Worm (Caenorhabditis elegans) whole organism, L4 larva: Measurements from ENCODE around the gene F48E8.4.

Source experiments
- D1046.2 ChIP-seq: fragments of 200-800 bp; sonication (Bioruptor generic); IDR thresholded peaks from 2 replicates; pipeline ENCODE4 v1.3.6; 2022; ENCODE audit warnings: missing genetic modification characterization, missing compliant biosample characterization
- F26F4.8 ChIP-seq: fragments of 200-800 bp; sonication (Bioruptor generic); conservative IDR thresholded peaks from 2 replicates; pipeline ENCODE4 v1.3.6; 2022; ENCODE audit warnings: missing genetic modification characterization, missing compliant biosample characterization
- F49E8.2 ChIP-seq: sonication (generic microtip); optimal IDR thresholded peaks from 2 replicates; lab custom pipeline; 2016; ENCODE audit warnings: missing compliant biosample characterization, mild to moderate bottlenecking, missing genetic modification characterization, borderline replicate concordance
- R02D3.7 ChIP-seq: fragments of 150-350 bp; sonication (generic microtip); optimal IDR thresholded peaks from 3 replicates; lab custom pipeline; 2014; ENCODE audit warnings: missing biosample characterization, missing genetic modification characterization
- Y105C5A.15 ChIP-seq: fragments of 200-800 bp; sonication (Bioruptor generic); IDR thresholded peaks from 2 replicates; pipeline ENCODE4 v1.3.6; 2022; ENCODE audit warnings: missing genetic modification characterization, missing compliant biosample characterization
- Y48G9A.11 ChIP-seq: fragments of 200-800 bp; sonication (Bioruptor generic); IDR thresholded peaks from 2 replicates; pipeline ENCODE4 v1.3.6; 2022; ENCODE audit warnings: missing genetic modification reagents, missing genetic modification characterization, missing compliant biosample characterization
- Y5F2A.4 ChIP-seq: fragments of 200-800 bp; sonication (Bioruptor generic); optimal IDR thresholded peaks from 2 replicates; lab custom pipeline; 2018; ENCODE audit warnings: mild to moderate bottlenecking, missing genetic modification characterization, missing compliant biosample characterization
- aha-1 ChIP-seq: fragments of 150-350 bp; peaks from one replicate; lab custom pipeline; 2014; ENCODE audit warnings: missing biosample characterization, missing genetic modification characterization
- arid-1 ChIP-seq: fragments of 200-800 bp; sonication (Bioruptor generic); conservative IDR thresholded peaks from 2 replicates; pipeline ENCODE4 v1.3.6; 2022; ENCODE audit warnings: missing genetic modification reagents, missing genetic modification characterization, missing compliant biosample characterization
- attf-4 ChIP-seq: sonication (generic microtip); optimal IDR thresholded peaks from 3 replicates; lab custom pipeline; 2017; ENCODE audit warnings: missing biosample characterization, missing genetic modification characterization
- ceh-44 ChIP-seq: fragments of 200-800 bp; sonication (Bioruptor generic); IDR thresholded peaks from 2 replicates; pipeline ENCODE4 v1.3.6; 2022; ENCODE audit warnings: missing genetic modification reagents, missing genetic modification characterization, missing compliant biosample characterization
- ceh-62 ChIP-seq: sonication (generic microtip); optimal IDR thresholded peaks from 2 replicates; lab custom pipeline; 2017; ENCODE audit warnings: missing biosample characterization, missing genetic modification characterization
- cey-2 ChIP-seq: sonication (generic microtip); optimal IDR thresholded peaks from 3 replicates; lab custom pipeline; 2017; ENCODE audit warnings: missing genetic modification characterization, mild to moderate bottlenecking, missing compliant biosample characterization, antibody characterized with exemption, borderline replicate concordance; ENCODE audit not compliant: insufficient read depth
- ctbp-1 ChIP-seq: fragments of 200-800 bp; sonication (Bioruptor generic); IDR thresholded peaks from 2 replicates; pipeline ENCODE4 v1.3.6; 2022; ENCODE audit warnings: missing genetic modification reagents, missing genetic modification characterization, missing compliant biosample characterization
- daf-12 ChIP-seq: fragments of 150-350 bp; optimal IDR thresholded peaks from 2 replicates; lab custom pipeline; 2014; ENCODE audit warnings: missing biosample characterization, missing genetic modification reagents, missing genetic modification characterization
- daf-16 ChIP-seq, 3 experiments: sonication (generic microtip); optimal IDR thresholded peaks; 2 replicates each; lab custom pipeline; 2016 to 2017; ENCODE audit warnings: missing genetic modification characterization in 3 of 3, missing genetic modification reagents in 3 of 3, mild to moderate bottlenecking in 2 of 3, missing compliant biosample characterization in 2 of 3, missing biosample characterization in 1 of 3, moderate library complexity in 1 of 3
- daf-8 ChIP-seq: fragments of 200-800 bp; sonication (Bioruptor generic); IDR thresholded peaks from 2 replicates; pipeline ENCODE4 v1.3.6; 2022; ENCODE audit warnings: missing genetic modification characterization, missing compliant biosample characterization
- dmd-6 ChIP-seq: fragments of 200-800 bp; sonication (Bioruptor generic); IDR thresholded peaks from 2 replicates; pipeline ENCODE4 v1.3.6; 2022; ENCODE audit warnings: missing genetic modification reagents, missing genetic modification characterization, missing compliant biosample characterization
- dmd-8 ChIP-seq: fragments of 200-800 bp; sonication (Bioruptor generic); IDR thresholded peaks from 2 replicates; pipeline ENCODE4 v1.3.6; 2022; ENCODE audit warnings: missing genetic modification characterization, missing compliant biosample characterization
- dpl-1 ChIP-seq: fragments of 150-350 bp; optimal IDR thresholded peaks from 2 replicates; lab custom pipeline; 2014; ENCODE audit warnings: missing biosample characterization, missing genetic modification reagents, missing genetic modification characterization
- egl-27 ChIP-seq: sonication (generic microtip); optimal IDR thresholded peaks from 3 replicates; lab custom pipeline; 2017; ENCODE audit warnings: missing biosample characterization, missing genetic modification reagents, missing genetic modification characterization
- gei-8 ChIP-seq: fragments of 200-800 bp; sonication (Bioruptor generic); optimal IDR thresholded peaks from 2 replicates; lab custom pipeline; 2018; ENCODE audit warnings: mild to moderate bottlenecking, missing genetic modification characterization, missing compliant biosample characterization
- hlh-11 ChIP-seq: fragments of 200-800 bp; sonication (Bioruptor generic); optimal IDR thresholded peaks from 2 replicates; lab custom pipeline; 2018; ENCODE audit warnings: mild to moderate bottlenecking, missing genetic modification characterization, missing compliant biosample characterization
- hlh-30 ChIP-seq: sonication (generic microtip); optimal IDR thresholded peaks from 2 replicates; lab custom pipeline; 2017; ENCODE audit warnings: antibody characterized with exemption, mild to moderate bottlenecking, missing genetic modification characterization, missing compliant biosample characterization; ENCODE audit not compliant: insufficient read depth
- hmg-1.1 ChIP-seq: fragments of 200-800 bp; sonication (Bioruptor generic); IDR thresholded peaks from 2 replicates; pipeline ENCODE4 v1.3.6; 2022; ENCODE audit warnings: missing genetic modification reagents, missing genetic modification characterization, missing compliant biosample characterization
- jun-1 ChIP-seq: fragments of 150-350 bp; optimal IDR thresholded peaks from 2 replicates; lab custom pipeline; 2014; ENCODE audit warnings: missing biosample characterization, missing genetic modification reagents, missing genetic modification characterization
- lin-1 ChIP-seq: fragments of 200-800 bp; sonication (Bioruptor generic); IDR thresholded peaks from 2 replicates; pipeline ENCODE4 v1.3.6; 2022; ENCODE audit warnings: missing genetic modification reagents, missing genetic modification characterization, missing compliant biosample characterization
- lin-38 ChIP-seq: fragments of 200-800 bp; sonication (Bioruptor generic); IDR thresholded peaks from 2 replicates; pipeline ENCODE4 v1.3.6; 2022; ENCODE audit warnings: missing genetic modification reagents, missing genetic modification characterization, missing compliant biosample characterization
- lsy-2 ChIP-seq, 2 experiments: fragments of 150-350 bp in 1 of 2; sonication (generic microtip) in 1 of 2; optimal IDR thresholded peaks; 2 replicates each; lab custom pipeline; 2014 to 2017; ENCODE audit warnings: missing biosample characterization in 2 of 2, missing genetic modification characterization in 2 of 2
- mdl-1 ChIP-seq, 2 experiments: fragments of 150-350 bp in 1 of 2; sonication (generic microtip) in 1 of 2; optimal IDR thresholded peaks; 2 replicates each; lab custom pipeline; 2014 to 2017; ENCODE audit warnings: missing biosample characterization in 2 of 2, missing genetic modification characterization in 2 of 2
- mdt-29 ChIP-seq: fragments of 200-800 bp; sonication (Bioruptor generic); IDR thresholded peaks from 2 replicates; pipeline ENCODE4 v1.3.6; 2022; ENCODE audit warnings: missing genetic modification reagents, missing genetic modification characterization, missing compliant biosample characterization
- mes-2 ChIP-seq: sonication (generic microtip); optimal IDR thresholded peaks from 2 replicates; lab custom pipeline; 2016; ENCODE audit warnings: missing genotype, mild to moderate bottlenecking, missing genetic modification characterization, missing compliant biosample characterization; ENCODE audit not compliant: poor library complexity, severe bottlenecking
- mxl-3 ChIP-seq: fragments of 200-800 bp; sonication (Bioruptor generic); optimal IDR thresholded peaks from 2 replicates; lab custom pipeline; 2018; ENCODE audit warnings: mild to moderate bottlenecking, missing genetic modification characterization, missing compliant biosample characterization
- nhr-11 ChIP-seq: fragments of 150-350 bp; optimal IDR thresholded peaks from 2 replicates; lab custom pipeline; 2014; ENCODE audit warnings: missing biosample characterization, missing genetic modification characterization
- nhr-28 ChIP-seq: fragments of 150-350 bp; optimal IDR thresholded peaks from 2 replicates; lab custom pipeline; 2014; ENCODE audit warnings: missing biosample characterization, missing genetic modification characterization
- nhr-41 ChIP-seq: fragments of 200-800 bp; sonication (Bioruptor generic); IDR thresholded peaks from 2 replicates; pipeline ENCODE4 v1.3.6; 2022; ENCODE audit warnings: missing genetic modification reagents, missing genetic modification characterization, missing compliant biosample characterization
- nhr-77 ChIP-seq: fragments of 150-350 bp; optimal IDR thresholded peaks from 2 replicates; lab custom pipeline; 2014; ENCODE audit warnings: missing biosample characterization, missing genetic modification characterization
- pha-4 ChIP-seq, 2 experiments: fragments of 150-350 bp in 1 of 2; fragments of 200-800 bp in 1 of 2; sonication (Bioruptor generic) in 1 of 2; IDR thresholded peaks in 1 of 2; optimal IDR thresholded peaks in 1 of 2; 2 replicates each; pipeline versions ENCODE4 v1.3.6 to Lab custom; 2014 to 2022; ENCODE audit warnings: missing genetic modification characterization in 2 of 2, missing genetic modification reagents in 2 of 2, missing biosample characterization in 1 of 2, missing compliant biosample characterization in 1 of 2
- pqm-1 ChIP-seq: sonication (generic microtip); optimal IDR thresholded peaks from 2 replicates; lab custom pipeline; 2017; ENCODE audit warnings: missing biosample characterization, missing genetic modification characterization
- rbr-2 ChIP-seq: sonication (generic microtip); optimal IDR thresholded peaks from 2 replicates; lab custom pipeline; 2016; ENCODE audit warnings: missing genotype, missing genetic modification characterization, missing compliant biosample characterization
- saeg-2 ChIP-seq: fragments of 200-800 bp; sonication (Bioruptor generic); IDR thresholded peaks from 2 replicates; pipeline ENCODE4 v1.3.6; 2022; ENCODE audit warnings: missing genetic modification reagents, missing genetic modification characterization, missing compliant biosample characterization
- spr-3 ChIP-seq: fragments of 200-800 bp; sonication (Bioruptor generic); optimal IDR thresholded peaks from 2 replicates; lab custom pipeline; 2018; ENCODE audit warnings: mild to moderate bottlenecking, missing genetic modification characterization, missing compliant biosample characterization
- tag-97 ChIP-seq: fragments of 200-800 bp; sonication (Bioruptor generic); IDR thresholded peaks from 2 replicates; pipeline ENCODE4 v1.3.6; 2022; ENCODE audit warnings: missing genetic modification characterization, missing compliant biosample characterization
- unc-130 ChIP-seq: sonication (generic microtip); optimal IDR thresholded peaks from 2 replicates; lab custom pipeline; 2016; ENCODE audit warnings: missing genetic modification reagents, missing genetic modification characterization, missing compliant biosample characterization
- vab-7 ChIP-seq: fragments of 200-800 bp; sonication (Bioruptor generic); IDR thresholded peaks from 2 replicates; pipeline ENCODE4 v1.3.6; 2022; ENCODE audit warnings: missing genetic modification reagents, missing genetic modification characterization, missing compliant biosample characterization
- zfp-2 ChIP-seq: sonication (generic microtip); optimal IDR thresholded peaks from 2 replicates; lab custom pipeline; 2016; ENCODE audit warnings: mild to moderate bottlenecking, missing genetic modification characterization, missing compliant biosample characterization
- ztf-11 ChIP-seq: fragments of 150-350 bp; optimal IDR thresholded peaks from 2 replicates; lab custom pipeline; 2014; ENCODE audit warnings: missing biosample characterization, missing genetic modification characterization
- ztf-7 ChIP-seq: fragments of 150-350 bp; optimal IDR thresholded peaks from 2 replicates; lab custom pipeline; 2014; ENCODE audit warnings: missing biosample characterization, missing genetic modification characterization

F48E8.4 gene

DNA sequence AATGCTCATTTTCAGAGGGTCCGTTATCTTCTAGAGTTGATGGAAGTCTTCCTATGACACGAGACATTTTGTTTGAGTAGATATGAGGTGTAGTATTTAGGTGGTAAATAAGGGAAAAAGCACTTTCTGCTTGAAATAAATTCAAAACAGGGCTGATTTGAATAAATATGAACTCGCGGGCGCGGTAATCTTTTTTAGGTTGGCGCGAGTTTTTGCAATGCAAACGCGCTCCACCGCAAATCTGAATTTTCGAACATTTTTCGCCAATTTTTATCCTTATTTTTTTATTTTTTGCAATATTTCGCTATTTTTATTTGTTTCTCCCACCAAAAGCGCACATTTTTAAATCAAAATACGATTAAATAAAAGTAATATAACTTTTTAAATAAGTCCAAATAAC is 5.2 kb upstream of the F48E8.4 start, which contains the start of gene skpt-1:
skpt-1 (minus strand) TSS at position 219 of the 400 bp plus-strand sequence.
- no peak for TF ChIP-seq lin-1
- no peak for TF ChIP-seq Y5F2A.4 (GFP tag; lab: Kevin White, UChicago)
- no peak for TF ChIP-seq cey-2
- no peak for TF ChIP-seq egl-27 (tag; lab: Kevin White, UChicago)
- TF ChIP-seq ztf-11, result no peak
- peak; percentile 42 for TF ChIP-seq mes-2
- no peak for TF ChIP-seq gei-8
- no peak for TF ChIP-seq daf-12 (tag; lab: Kevin White, UChicago)
- no peak for TF ChIP-seq ztf-7 (tag; lab: Kevin White, UChicago)
- no peak for TF ChIP-seq nhr-41
- TF ChIP-seq hlh-30 (tag; lab: Kevin White, UChicago), result peak; percentile 65
- peak; percentile 84 for TF ChIP-seq dpl-1 (GFP tag; lab: Kevin White, UChicago)
- peak; percentile 72; the same call in 1 of the 2 replicates for TF ChIP-seq Y48G9A.11 (GFP tag; lab: Robert Waterston, UW)
- peak; percentile 78 for TF ChIP-seq aha-1 (tag; lab: Kevin White, UChicago)
- no peak for TF ChIP-seq R02D3.7 (tag; lab: Kevin White, UChicago)
- peak in 1 of 2 experiments; percentile 74 for TF ChIP-seq lsy-2 (tag; optimal IDR thresholded peaks at IDR 0.05; lab: Kevin White, UChicago)
- TF ChIP-seq F49E8.2, result peak; percentile 48
- no peak for TF ChIP-seq daf-16 (GFP tag; optimal IDR thresholded peaks at IDR 0.05; lab: Kevin White, UChicago)
- peak; percentile 15 for TF ChIP-seq daf-16 (tag; optimal IDR thresholded peaks at IDR 0.05; lab: Kevin White, UChicago)
- no peak for TF ChIP-seq pqm-1 (tag; lab: Kevin White, UChicago)
- peak; percentile 73 for TF ChIP-seq unc-130 (GFP tag; lab: Kevin White, UChicago)
- TF ChIP-seq lin-38 (GFP tag; lab: Robert Waterston, UW), result peak; percentile 98
- TF ChIP-seq nhr-77 (tag; lab: Kevin White, UChicago), result no peak

DNA sequence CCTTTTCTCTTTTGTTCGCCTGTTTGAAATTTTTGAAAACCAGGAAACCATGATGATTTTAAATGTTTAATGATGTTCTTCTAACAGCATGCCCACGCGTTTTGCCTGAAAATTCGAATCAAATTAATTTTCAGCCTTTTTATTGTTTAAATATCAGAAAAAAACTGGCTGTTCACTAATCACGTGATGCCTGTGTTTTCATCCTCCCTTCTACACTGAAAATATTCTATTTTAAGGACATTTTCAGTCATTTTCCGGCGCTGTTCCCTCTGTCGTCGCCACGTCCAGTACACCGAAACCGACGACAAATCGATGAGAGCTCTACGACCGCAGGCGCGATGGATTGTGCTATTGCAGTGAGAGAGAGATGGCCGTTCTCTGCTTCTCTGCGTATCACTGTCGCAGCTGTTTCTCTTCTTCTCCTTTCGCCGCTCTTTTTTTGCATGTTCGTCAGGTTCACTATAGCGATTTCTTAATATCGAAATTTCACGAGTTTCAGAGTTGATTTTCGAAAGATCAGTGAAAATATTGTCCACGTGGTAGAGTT is 3.6 kb upstream of the F48E8.4 start, which contains the start of gene F48E8.8:
F48E8.8 (minus strand) TSS at position 51 of the 547 bp plus-strand sequence.
- TF ChIP-seq dmd-8 (no peak), saeg-2 (GFP tag; lab: Robert Waterston, UW) (no peak), ceh-44 (GFP tag; lab: Robert Waterston, UW) (no peak), rbr-2 (tag; lab: Kevin White, UChicago) (peak; percentile 58), nhr-11 (tag; lab: Kevin White, UChicago) (peak; percentile 12), dmd-6 (GFP tag; lab: Robert Waterston, UW) (peak; percentile 51), spr-3 (GFP tag; lab: Kevin White, UChicago) (no peak), arid-1 (GFP tag; lab: Robert Waterston, UW) (no peak), ctbp-1 (GFP tag; lab: Robert Waterston, UW) (no peak), mdt-29 (no peak), jun-1 (no peak), Y105C5A.15 (no peak), zfp-2 (tag; lab: Kevin White, UChicago) (no peak), tag-97 (GFP tag; lab: Robert Waterston, UW) (no peak), D1046.2 (GFP tag; lab: Robert Waterston, UW) (no peak), ztf-11 (no peak), hlh-11 (tag; lab: Kevin White, UChicago) (peak; percentile 93), mdl-1 (tag; optimal IDR thresholded peaks at IDR 0.05; lab: Kevin White, UChicago) (peak in 1 of 2 experiments; percentile 36), ceh-62 (tag; lab: Kevin White, UChicago) (no peak), lsy-2 (tag; optimal IDR thresholded peaks at IDR 0.05; lab: Kevin White, UChicago) (peak in 1 of 2 experiments; percentile 77), nhr-28 (tag; lab: Kevin White, UChicago) (peak; percentile 45), pqm-1 (tag; lab: Kevin White, UChicago) (no peak), lin-38 (GFP tag; lab: Robert Waterston, UW) (peak; percentile 73), hlh-30 (tag; lab: Kevin White, UChicago) (peak; percentile 77), attf-4 (tag; lab: Kevin White, UChicago) (no peak), mxl-3 (GFP tag; lab: Kevin White, UChicago) (peak; percentile 9), F26F4.8 (no peak), lin-1 (no peak), vab-7 (GFP tag; lab: Robert Waterston, UW) (0 out of 2 replicates have a peak, but pooled peaks have one; percentile 12), pha-4 (GFP tag; IDR thresholded peaks at IDR 0.05; lab: Robert Waterston, UW) (no peak), pha-4 (tag; optimal IDR thresholded peaks at IDR 0.05; lab: Kevin White, UChicago) (no peak), hmg-1.1 (GFP tag; lab: Robert Waterston, UW) (peak; percentile 80), daf-8 (GFP tag; lab: Robert Waterston, UW) (no peak)
